Worm (Caenorhabditis elegans) whole organism, L3 larva: Measurements from ENCODE around the gene rps-14.

Experiments
- R02D3.7 ChIP-seq: fragments of 150-350 bp; optimal IDR thresholded peaks from 2 replicates; lab custom pipeline; 2014; ENCODE audit warnings: missing biosample characterization, missing genetic modification characterization
- ZK546.5 ChIP-seq: sonication (generic microtip); optimal IDR thresholded peaks from 2 replicates; lab custom pipeline; 2017; ENCODE audit warnings: missing biosample characterization, missing genetic modification characterization
- aly-2 ChIP-seq: fragments of 150-350 bp; optimal IDR thresholded peaks from 2 replicates; lab custom pipeline; 2014; ENCODE audit warnings: missing biosample characterization, missing genetic modification characterization
- ama-1 ChIP-seq: fragments of 150-350 bp; optimal IDR thresholded peaks from 2 replicates; lab custom pipeline; 2018
- ceh-16 ChIP-seq: sonication (generic microtip); optimal IDR thresholded peaks from 2 replicates; lab custom pipeline; 2017; ENCODE audit warnings: missing biosample characterization, missing genetic modification characterization
- ceh-28 ChIP-seq: fragments of 150-350 bp; optimal IDR thresholded peaks from 2 replicates; lab custom pipeline; 2014; ENCODE audit warnings: missing biosample characterization, missing genetic modification reagents, missing genetic modification characterization
- ceh-82 ChIP-seq: fragments of 150-350 bp; optimal IDR thresholded peaks from 2 replicates; lab custom pipeline; 2014; ENCODE audit warnings: missing biosample characterization, missing genetic modification characterization
- ceh-9 ChIP-seq: sonication (generic microtip); optimal IDR thresholded peaks from 2 replicates; lab custom pipeline; 2018; ENCODE audit warnings: missing biosample characterization, missing genetic modification characterization
- daf-12 ChIP-seq: fragments of 150-350 bp; optimal IDR thresholded peaks from 2 replicates; lab custom pipeline; 2014; ENCODE audit warnings: missing biosample characterization, missing genetic modification reagents, missing genetic modification characterization
- egl-27 ChIP-seq: sonication (generic microtip); optimal IDR thresholded peaks from 4 replicates; lab custom pipeline; 2017; ENCODE audit warnings: missing biosample characterization, missing genetic modification reagents, missing genetic modification characterization
- egl-5 ChIP-seq: fragments of 150-350 bp; optimal IDR thresholded peaks from 2 replicates; lab custom pipeline; 2017; ENCODE audit warnings: missing biosample characterization, missing genetic modification reagents, missing genetic modification characterization, inconsistent platforms
- elt-1 ChIP-seq: fragments of 150-350 bp; optimal IDR thresholded peaks from 2 replicates; lab custom pipeline; 2014; ENCODE audit warnings: missing biosample characterization, missing genetic modification characterization
- elt-2 ChIP-seq: sonication (generic microtip); optimal IDR thresholded peaks from 2 replicates; lab custom pipeline; 2016; ENCODE audit warnings: missing genetic modification reagents, mild to moderate bottlenecking, missing genetic modification characterization, missing compliant biosample characterization
- elt-3 ChIP-seq, 3 experiments: fragments of 150-350 bp in 1 of 3; sonication (generic microtip) in 2 of 3; optimal IDR thresholded peaks; 2 replicates in 2 of 3; 4 replicates in 1 of 3; lab custom pipeline; 2014 to 2017; ENCODE audit warnings: missing biosample characterization in 3 of 3, missing genetic modification characterization in 3 of 3
- eor-1 ChIP-seq, 2 experiments: fragments of 150-350 bp; optimal IDR thresholded peaks; 2 replicates each; lab custom pipeline; 2014 to 2018; ENCODE audit warnings: missing biosample characterization in 2 of 2, missing genetic modification characterization in 2 of 2
- fkh-10 ChIP-seq: sonication (generic microtip); optimal IDR thresholded peaks from 2 replicates; lab custom pipeline; 2017; ENCODE audit warnings: missing biosample characterization, missing genetic modification reagents, missing genetic modification characterization
- fkh-2 ChIP-seq: fragments of 150-350 bp; optimal IDR thresholded peaks from 2 replicates; lab custom pipeline; 2014; ENCODE audit warnings: missing biosample characterization, missing genetic modification reagents, missing genetic modification characterization
- fos-1 ChIP-seq: fragments of 150-350 bp; optimal IDR thresholded peaks from 2 replicates; lab custom pipeline; 2014; ENCODE audit warnings: missing biosample characterization, missing genetic modification characterization
- hmg-11 ChIP-seq: sonication (generic microtip); optimal IDR thresholded peaks from 2 replicates; lab custom pipeline; 2016; ENCODE audit warnings: missing genetic modification characterization, missing compliant biosample characterization
- jun-1 ChIP-seq: fragments of 150-350 bp; optimal IDR thresholded peaks from 2 replicates; lab custom pipeline; 2014; ENCODE audit warnings: missing biosample characterization, missing genetic modification reagents, missing genetic modification characterization
- lin-15B ChIP-seq: fragments of 150-350 bp; optimal IDR thresholded peaks from 2 replicates; lab custom pipeline; 2014; ENCODE audit warnings: missing biosample characterization, missing genetic modification characterization
- lin-39 ChIP-seq: fragments of 150-350 bp; optimal IDR thresholded peaks from 2 replicates; lab custom pipeline; 2018; ENCODE audit warnings: missing biosample characterization, missing genetic modification reagents, missing genetic modification characterization
- lsy-12 ChIP-seq: sonication (generic microtip); optimal IDR thresholded peaks from 2 replicates; lab custom pipeline; 2016; ENCODE audit warnings: mild to moderate bottlenecking, missing genetic modification characterization, missing compliant biosample characterization
- mdl-1 ChIP-seq: fragments of 150-350 bp; optimal IDR thresholded peaks from 2 replicates; lab custom pipeline; 2014; ENCODE audit warnings: missing biosample characterization, missing genetic modification characterization
- mml-1 ChIP-seq: fragments of 150-350 bp; sonication (generic microtip); optimal IDR thresholded peaks from 3 replicates; lab custom pipeline; 2014; ENCODE audit warnings: missing biosample characterization, missing genetic modification characterization
- nfya-1 ChIP-seq: sonication (generic microtip); optimal IDR thresholded peaks from 2 replicates; lab custom pipeline; 2017; ENCODE audit warnings: missing genetic modification characterization, mild to moderate bottlenecking, missing compliant biosample characterization, antibody characterized with exemption, moderate library complexity; ENCODE audit not compliant: insufficient read depth
- nhr-11 ChIP-seq: fragments of 150-350 bp; optimal IDR thresholded peaks from 2 replicates; lab custom pipeline; 2014; ENCODE audit warnings: missing biosample characterization, missing genetic modification characterization
- nhr-12 ChIP-seq: fragments of 150-350 bp; optimal IDR thresholded peaks from 2 replicates; lab custom pipeline; 2014; ENCODE audit warnings: missing biosample characterization, missing genetic modification characterization
- nhr-23 ChIP-seq: fragments of 150-350 bp; optimal IDR thresholded peaks from 2 replicates; lab custom pipeline; 2014; ENCODE audit warnings: missing biosample characterization, missing genetic modification reagents, missing genetic modification characterization
- nhr-237 ChIP-seq: fragments of 150-350 bp; optimal IDR thresholded peaks from 2 replicates; lab custom pipeline; 2014; ENCODE audit warnings: missing biosample characterization, missing genetic modification characterization
- nhr-25 ChIP-seq: sonication (generic microtip); optimal IDR thresholded peaks from 2 replicates; lab custom pipeline; 2017; ENCODE audit warnings: missing biosample characterization, missing genetic modification characterization
- nhr-28 ChIP-seq: fragments of 150-350 bp; optimal IDR thresholded peaks from 2 replicates; lab custom pipeline; 2014; ENCODE audit warnings: missing biosample characterization, missing genetic modification characterization
- nhr-43 ChIP-seq: sonication (generic microtip); optimal IDR thresholded peaks from 2 replicates; lab custom pipeline; 2016; ENCODE audit warnings: mild to moderate bottlenecking, missing genetic modification characterization, missing compliant biosample characterization; ENCODE audit not compliant: poor library complexity, severe bottlenecking
- nhr-67 ChIP-seq: fragments of 150-350 bp; optimal IDR thresholded peaks from 2 replicates; lab custom pipeline; 2014; ENCODE audit warnings: missing biosample characterization, missing genetic modification characterization
- nhr-76 ChIP-seq: fragments of 150-350 bp; sonication (generic microtip); optimal IDR thresholded peaks from 5 replicates; lab custom pipeline; 2014; ENCODE audit warnings: missing biosample characterization, missing genetic modification characterization
- nhr-77 ChIP-seq: fragments of 150-350 bp; optimal IDR thresholded peaks from 2 replicates; lab custom pipeline; 2014; ENCODE audit warnings: missing biosample characterization, missing genetic modification characterization
- pha-4 ChIP-seq: fragments of 150-350 bp; optimal IDR thresholded peaks from 2 replicates; lab custom pipeline; 2014; ENCODE audit warnings: missing biosample characterization, missing genetic modification reagents, missing genetic modification characterization
- pqm-1 ChIP-seq: fragments of 150-350 bp; optimal IDR thresholded peaks from 2 replicates; lab custom pipeline; 2017; ENCODE audit warnings: missing biosample characterization, missing genetic modification characterization, inconsistent platforms
- sea-2 ChIP-seq: fragments of 150-350 bp; sonication (generic microtip); optimal IDR thresholded peaks from 4 replicates; lab custom pipeline; 2014; ENCODE audit warnings: missing biosample characterization, missing genetic modification reagents, missing genetic modification characterization
- skn-1 ChIP-seq: fragments of 150-350 bp; optimal IDR thresholded peaks from 2 replicates; lab custom pipeline; 2014; ENCODE audit warnings: missing biosample characterization, missing genetic modification characterization
- snpc-4 ChIP-seq: fragments of 150-350 bp; optimal IDR thresholded peaks from 2 replicates; lab custom pipeline; 2014; ENCODE audit warnings: missing biosample characterization, missing genetic modification characterization
- tbx-2 ChIP-seq: sonication (generic microtip); optimal IDR thresholded peaks from 2 replicates; lab custom pipeline; 2016; ENCODE audit warnings: mild to moderate bottlenecking, missing genetic modification characterization, missing compliant biosample characterization
- unc-39 ChIP-seq: sonication (generic microtip); optimal IDR thresholded peaks from 4 replicates; lab custom pipeline; 2017; ENCODE audit warnings: missing biosample characterization, missing genetic modification characterization
- unc-62 ChIP-seq: fragments of 150-350 bp; sonication (generic microtip); optimal IDR thresholded peaks from 4 replicates; lab custom pipeline; 2014; ENCODE audit warnings: missing biosample characterization, missing genetic modification reagents, missing genetic modification characterization
- zag-1 ChIP-seq: fragments of 150-350 bp; optimal IDR thresholded peaks from 2 replicates; lab custom pipeline; 2014; ENCODE audit warnings: missing biosample characterization, missing genetic modification characterization
- ztf-11 ChIP-seq: fragments of 150-350 bp; optimal IDR thresholded peaks from 2 replicates; lab custom pipeline; 2014; ENCODE audit warnings: missing biosample characterization, missing genetic modification characterization
- ztf-4 ChIP-seq: fragments of 150-350 bp; optimal IDR thresholded peaks from 2 replicates; lab custom pipeline; 2014; ENCODE audit warnings: missing biosample characterization, missing genetic modification characterization

The rps-14 gene

ce11 chrIII:7166664-7167567 is 12.5 kb downstream of the rps-14 start:
- TF ChIP-seq nhr-12 (tag; lab: Kevin White, UChicago) (no peak), unc-39 (tag; lab: Kevin White, UChicago) (no peak), fkh-2 (tag; lab: Kevin White, UChicago) (no peak), elt-3 (tag; optimal IDR thresholded peaks at IDR 0.05; lab: Kevin White, UChicago) (no peak), nhr-23 (tag; lab: Kevin White, UChicago) (no peak), nhr-237 (tag; lab: Kevin White, UChicago) (no peak), ama-1 (no peak), nhr-77 (no peak), nhr-25 (tag; lab: Kevin White, UChicago) (no peak), fkh-10 (GFP tag; lab: Kevin White, UChicago) (peak; percentile 23), nhr-43 (tag; lab: Kevin White, UChicago) (no peak), nhr-11 (no peak), nfya-1 (tag; lab: Kevin White, UChicago) (peak; percentile 77), aly-2 (tag; lab: Kevin White, UChicago) (no peak), ceh-9 (tag; lab: Kevin White, UChicago) (no peak), mdl-1 (tag; lab: Kevin White, UChicago) (no peak), elt-1 (tag; lab: Kevin White, UChicago) (no peak), ceh-28 (no peak), egl-5 (tag; lab: Kevin White, UChicago) (no peak), eor-1 (tag; optimal IDR thresholded peaks at IDR 0.05; lab: Kevin White, UChicago) (no peak), lsy-12 (tag; lab: Kevin White, UChicago) (no peak), elt-2 (tag; lab: Kevin White, UChicago) (peak; percentile 91), hmg-11 (peak; percentile 91), ceh-16 (tag; lab: Kevin White, UChicago) (no peak), nhr-28 (tag; lab: Kevin White, UChicago) (no peak), zag-1 (tag; lab: Kevin White, UChicago) (no peak), pha-4 (tag; lab: Kevin White, UChicago) (peak; percentile 51), tbx-2 (tag; lab: Kevin White, UChicago) (no peak), ceh-82 (no peak), nhr-76 (no peak), ztf-4 (no peak), lin-39 (peak; percentile 68), nhr-67 (tag; lab: Kevin White, UChicago) (no peak), snpc-4 (tag; lab: Kevin White, UChicago) (no peak), jun-1 (tag; lab: Kevin White, UChicago) (no peak), unc-62 (GFP tag; lab: Kevin White, UChicago) (no peak), lin-15B (tag; lab: Kevin White, UChicago) (peak; percentile 74), R02D3.7 (tag; lab: Kevin White, UChicago) (no peak), egl-27 (tag; lab: Kevin White, UChicago) (peak; percentile 54), daf-12 (tag; lab: Kevin White, UChicago) (no peak), mml-1 (tag; lab: Kevin White, UChicago) (no peak), ZK546.5 (no peak), skn-1 (tag; lab: Kevin White, UChicago) (no peak), ztf-11 (tag; lab: Kevin White, UChicago) (no peak), pqm-1 (peak; percentile 65), sea-2 (GFP tag; lab: Kevin White, UChicago) (no peak), fos-1 (tag; lab: Kevin White, UChicago) (no peak)
